Worm (Caenorhabditis elegans): Measurements from ENCODE around the gene bcmo-1.

Gene bcmo-1

ce11 chrII:12797211-12797794 lies 33.2 kb upstream of the bcmo-1 start:
- TF ChIP-seq hlh-6 (tag; optimal IDR thresholded peaks at IDR 0.05) (peak; percentile 31), nfya-1 (tag; optimal IDR thresholded peaks at IDR 0.05) (peak; percentile 5), nhr-232 (tag; optimal IDR thresholded peaks at IDR 0.05) (no peak), unc-42 (tag; optimal IDR thresholded peaks at IDR 0.05) (peak; percentile 30)

- TF ChIP-seq ceh-18 (tag; optimal IDR thresholded peaks at IDR 0.05) (peak; percentile 66), hlh-6 (tag; optimal IDR thresholded peaks at IDR 0.05) (peak; percentile 77), tbx-2 (tag; optimal IDR thresholded peaks at IDR 0.05) (peak; percentile 71), hlh-30 (tag; optimal IDR thresholded peaks at IDR 0.05; ENCODE audit: insufficient read depth) (peak; percentile 90), rnt-1 (tag; optimal IDR thresholded peaks at IDR 0.05) (peak; percentile 55), nfya-1 (tag; optimal IDR thresholded peaks at IDR 0.05) (peak; percentile 38), ceh-14 (tag; optimal IDR thresholded peaks at IDR 0.05) (peak; percentile 21), nhr-11 (tag; optimal IDR thresholded peaks at IDR 0.05) (no peak), zip-5 (tag; optimal IDR thresholded peaks at IDR 0.05) (no peak), ceh-34 (tag; optimal IDR thresholded peaks at IDR 0.05) (no peak), hlh-15 (tag; optimal IDR thresholded peaks at IDR 0.05) (no peak), tbx-7 (tag; optimal IDR thresholded peaks at IDR 0.05) (no peak), unc-55 (GFP tag; optimal IDR thresholded peaks at IDR 0.05) (peak; percentile 13), ref-2 (tag; optimal IDR thresholded peaks at IDR 0.05) (peak; percentile 63), madf-2 (tag; optimal IDR thresholded peaks at IDR 0.05) (peak; percentile 34), ceh-31 (tag; optimal IDR thresholded peaks at IDR 0.05) (peak; percentile 40), odd-2 (tag; optimal IDR thresholded peaks at IDR 0.05) (peak; percentile 7), mec-3 (tag; optimal IDR thresholded peaks at IDR 0.05; ENCODE audit: borderline replicate concordance) (no peak), elt-2 (tag; optimal IDR thresholded peaks at IDR 0.05) (peak; percentile 72), pqm-1 (tag; optimal IDR thresholded peaks at IDR 0.05) (peak; percentile 10)
These were observed 31.7 kb upstream of the bcmo-1 start for ce11 chrII:12798814-12799213.

ce11 chrII:12799364-12799763 lies 31.1 kb upstream of the bcmo-1 start:
- TF ChIP-seq sox-4 (tag; optimal IDR thresholded peaks at IDR 0.05) (no peak), hlh-15 (tag; optimal IDR thresholded peaks at IDR 0.05) (no peak), tbx-7 (tag; optimal IDR thresholded peaks at IDR 0.05) (no peak), eyg-1 (tag; optimal IDR thresholded peaks at IDR 0.05) (no peak), ceh-2 (tag; optimal IDR thresholded peaks at IDR 0.05) (no peak), ceh-9 (tag; optimal IDR thresholded peaks at IDR 0.05) (no peak), ttx-3 (tag; optimal IDR thresholded peaks at IDR 0.05) (no peak), fkh-10 (GFP tag; optimal IDR thresholded peaks at IDR 0.05) (no peak), pha-2 (tag; optimal IDR thresholded peaks at IDR 0.05) (no peak), che-1 (tag; optimal IDR thresholded peaks at IDR 0.05) (no peak), ceh-45 (GFP tag; IDR thresholded peaks at IDR 0.05) (no peak), ceh-22 (tag; optimal IDR thresholded peaks at IDR 0.05) (no peak)

- TF ChIP-seq rnt-1 (tag; optimal IDR thresholded peaks at IDR 0.05): peak; percentile 24
- no peak for TF ChIP-seq dve-1 (tag; optimal IDR thresholded peaks at IDR 0.05)
- no peak for TF ChIP-seq ceh-45 (GFP tag; IDR thresholded peaks at IDR 0.05)
- TF ChIP-seq unc-55 (GFP tag; optimal IDR thresholded peaks at IDR 0.05): no peak
- TF ChIP-seq pros-1 (tag; optimal IDR thresholded peaks at IDR 0.05): no peak
- no peak for TF ChIP-seq tbx-2 (tag; optimal IDR thresholded peaks at IDR 0.05)
- TF ChIP-seq nfya-1 (tag; optimal IDR thresholded peaks at IDR 0.05): peak; percentile 2
- no peak for TF ChIP-seq lin-11 (tag; optimal IDR thresholded peaks at IDR 0.05)
- TF ChIP-seq ceh-19 (GFP tag; optimal IDR thresholded peaks at IDR 0.05): no peak
- no peak for TF ChIP-seq hlh-30 (tag; optimal IDR thresholded peaks at IDR 0.05; ENCODE audit: insufficient read depth)
These were observed 30.5 kb upstream of the bcmo-1 start for ce11 chrII:12799927-12800522.
